Worm (Caenorhabditis elegans): ENCODE results near the gene paf-2.

DNA sequence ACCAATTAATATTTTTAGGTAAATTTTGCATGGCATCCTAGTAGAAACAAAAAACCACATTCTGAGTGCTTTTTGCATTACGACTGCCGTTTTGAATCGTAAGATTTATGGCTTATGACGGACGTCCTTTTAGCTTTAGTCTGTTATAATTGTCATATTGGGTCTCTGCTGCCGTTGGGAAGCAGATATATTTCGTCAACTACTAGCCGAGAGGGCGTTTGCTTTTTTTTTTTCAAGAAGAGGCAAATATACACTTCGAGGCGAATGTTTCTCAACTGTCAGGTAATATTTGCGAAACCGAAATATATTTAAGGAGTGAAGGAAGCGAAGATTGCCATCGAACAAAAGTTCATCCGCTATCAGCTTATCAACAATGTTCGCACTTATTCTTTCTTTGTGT is 46.4 kb upstream of the paf-2 start, which contains the start of gene F14H12.3:
- TF ChIP-seq nhr-237 (tag; optimal IDR thresholded peaks at IDR 0.05): no peak
- TF ChIP-seq elt-3 (tag; optimal IDR thresholded peaks at IDR 0.05): no peak
- no peak for TF ChIP-seq ama-1 (optimal IDR thresholded peaks at IDR 0.05)
- no peak for TF ChIP-seq ZK546.5 (tag; optimal IDR thresholded peaks at IDR 0.05)
- no peak for TF ChIP-seq nhr-28 (tag; optimal IDR thresholded peaks at IDR 0.05)
